Worm (Caenorhabditis elegans) whole organism, L4/young adult: ENCODE results near the gene mes-1.

Experiments
- dao-5 ChIP-seq: sonication (generic microtip); optimal IDR thresholded peaks from 2 replicates; lab custom pipeline; 2016; ENCODE audit warnings: missing genotype, missing genetic modification characterization, moderate library complexity, missing compliant biosample characterization
- him-1 ChIP-seq: sonication (generic microtip); optimal IDR thresholded peaks from 2 replicates; lab custom pipeline; 2016; ENCODE audit warnings: missing genotype, missing genetic modification reagents, missing genetic modification characterization, missing compliant biosample characterization

ce11 chrX:11843363-11843762, 13.9 kb upstream of the mes-1 start, which contains the start of gene F54F7.2:
- TF ChIP-seq him-1 (tag; lab: Kevin White, UChicago): no peak
- TF ChIP-seq dao-5 (tag; lab: Kevin White, UChicago): no peak
